Fruit fly (Drosophila melanogaster): Measurements from ENCODE around the gene GILT2.

dm6 chr3R:23698835-23699234, 20.1 kb downstream of the GILT2 start, which contains the start of gene prt:
- no peak for TF ChIP-seq seq (GFP tag; IDR thresholded peaks at IDR 0.05)
- TF ChIP-seq Antp (GFP tag; optimal IDR thresholded peaks at IDR 0.05), result no peak
- TF ChIP-seq wdn (GFP tag; IDR thresholded peaks at IDR 0.05), result no peak
- TF ChIP-seq Atf3 (GFP tag; optimal IDR thresholded peaks at IDR 0.05), result no peak
- TF ChIP-seq insv (GFP tag; optimal IDR thresholded peaks at IDR 0.05), result no peak
- no peak for TF ChIP-seq ttk (GFP tag; IDR thresholded peaks at IDR 0.05)
